Worm (Caenorhabditis elegans): ENCODE results near the gene C42C1.9.

ce11 chrIV:12302885-12303284 lies 13.6 kb downstream of the C42C1.9 start:
- TF ChIP-seq sea-1 (GFP tag; conservative IDR thresholded peaks at IDR 0.05) (no peak), ama-1 (optimal IDR thresholded peaks at IDR 0.05) (no peak), scrt-1 (GFP tag; IDR thresholded peaks at IDR 0.05) (no peak), flt-1 (GFP tag; IDR thresholded peaks at IDR 0.05) (no peak), ets-7 (tag; optimal IDR thresholded peaks at IDR 0.05) (no peak), ceh-13 (GFP tag; optimal IDR thresholded peaks at IDR 0.05) (no peak), pes-1 (GFP tag; IDR thresholded peaks at IDR 0.05) (no peak), tra-4 (tag; optimal IDR thresholded peaks at IDR 0.05) (no peak)
